Worm (Caenorhabditis elegans): ENCODE data around the gene Y41D4A.6.

DNA sequence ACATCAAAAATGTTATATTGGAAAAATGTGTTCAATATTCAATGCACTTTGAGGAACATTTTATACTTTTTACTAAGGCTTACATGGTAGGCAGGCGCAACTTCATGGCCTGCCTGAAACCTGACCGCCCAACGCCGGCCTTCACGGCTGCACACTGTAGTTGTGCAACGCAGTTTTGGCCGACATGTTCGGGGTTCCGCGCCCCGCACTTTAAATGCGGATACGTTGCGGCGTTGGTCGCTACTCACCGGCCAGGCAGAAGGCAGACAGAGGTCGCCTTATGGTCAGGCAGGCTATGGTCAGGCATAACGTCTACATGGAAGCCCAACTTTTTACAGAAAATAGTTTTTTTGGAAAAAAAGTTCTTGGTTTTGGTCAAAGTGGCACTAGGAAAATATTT is 45.4 kb upstream of the Y41D4A.6 start:
- TF ChIP-seq ceh-45 (GFP tag; IDR thresholded peaks at IDR 0.05) (no peak), hlh-30 (tag; optimal IDR thresholded peaks at IDR 0.05; ENCODE audit: insufficient read depth) (no peak), lim-6 (tag; optimal IDR thresholded peaks at IDR 0.05) (no peak), pha-2 (tag; optimal IDR thresholded peaks at IDR 0.05) (no peak), sox-4 (tag; optimal IDR thresholded peaks at IDR 0.05) (no peak), nhr-11 (tag; optimal IDR thresholded peaks at IDR 0.05) (no peak), zip-5 (tag; optimal IDR thresholded peaks at IDR 0.05) (no peak), K09A11.1 (tag; optimal IDR thresholded peaks at IDR 0.05; ENCODE audit: insufficient read depth) (no peak), unc-3 (GFP tag; conservative IDR thresholded peaks at IDR 0.05) (no peak), unc-3 (tag; optimal IDR thresholded peaks at IDR 0.05) (no peak), ama-1 (optimal IDR thresholded peaks at IDR 0.05) (no peak), nfya-1 (tag; optimal IDR thresholded peaks at IDR 0.05) (no peak)
